Fruit fly (Drosophila melanogaster): ENCODE results near the gene CG11634.

- TF ChIP-seq Ets98B (GFP tag; IDR thresholded peaks at IDR 0.05) (no peak), EcR (GFP tag; optimal IDR thresholded peaks at IDR 0.05) (no peak), Pif1A (GFP tag; optimal IDR thresholded peaks at IDR 0.05) (no peak), D1 (tag; optimal IDR thresholded peaks at IDR 0.05) (no peak), CG12605 (GFP tag; IDR thresholded peaks at IDR 0.05) (no peak), fd96Ca (GFP tag; IDR thresholded peaks at IDR 0.05) (no peak), CG14655 (GFP tag; optimal IDR thresholded peaks at IDR 0.05) (no peak), CG10348 (GFP tag; IDR thresholded peaks at IDR 0.05) (no peak), CG34367 (tag; optimal IDR thresholded peaks at IDR 0.05) (no peak), CG32121 (GFP tag; IDR thresholded peaks at IDR 0.05) (no peak), CG17806 (tag; optimal IDR thresholded peaks at IDR 0.05) (no peak), Snoo (tag; optimal IDR thresholded peaks at IDR 0.05) (no peak), gl (tag; optimal IDR thresholded peaks at IDR 0.05) (no peak)
These were observed 47.3 kb upstream of the CG11634 start for dm6 chr2L:21868712-21869280.
